Fruit fly (Drosophila melanogaster) whole organism, pupa: Measurements from ENCODE around the gene CG31213.

Experiments
- CG12605 ChIP-seq: fragments of 200-800 bp; sonication (Bioruptor generic); IDR thresholded peaks from 2 replicates; pipeline ENCODE4 v1.3.6; 2022; ENCODE audit warnings: missing biosample characterization, missing genetic modification characterization
- CG14655 ChIP-seq: fragments of 200-800 bp; sonication (Bioruptor generic); optimal IDR thresholded peaks from 3 replicates; lab custom pipeline; 2017; ENCODE audit warnings: mild to moderate bottlenecking, missing biosample characterization, missing genetic modification reagents, missing genetic modification characterization
- CG15710 ChIP-seq: fragments of 200-800 bp; sonication (Bioruptor generic); optimal IDR thresholded peaks from 2 replicates; lab custom pipeline; 2018; ENCODE audit warnings: missing biosample characterization, mild to moderate bottlenecking, missing genetic modification characterization, moderate library complexity
- CG17806 ChIP-seq: fragments of 200-800 bp; sonication (Bioruptor generic); optimal IDR thresholded peaks from 2 replicates; lab custom pipeline; 2018; ENCODE audit warnings: missing biosample characterization, mild to moderate bottlenecking, missing genetic modification characterization, moderate library complexity
- CG32121 ChIP-seq: fragments of 200-800 bp; sonication (Bioruptor generic); IDR thresholded peaks from 2 replicates; pipeline ENCODE4 v1.3.6; 2022; ENCODE audit warnings: missing biosample characterization, missing genetic modification characterization
- CG8159 ChIP-seq: fragments of 200-800 bp; sonication (Bioruptor generic); optimal IDR thresholded peaks from 3 replicates; lab custom pipeline; 2018; ENCODE audit warnings: missing biosample characterization, mild to moderate bottlenecking, missing genetic modification characterization, moderate library complexity
- CG8301 ChIP-seq: fragments of 200-800 bp; sonication (Bioruptor generic); optimal IDR thresholded peaks from 2 replicates; lab custom pipeline; 2018; ENCODE audit warnings: missing biosample characterization, mild to moderate bottlenecking, missing genetic modification characterization
- EcR ChIP-seq: fragments of 200-800 bp; sonication (Bioruptor generic); optimal IDR thresholded peaks from 3 replicates; lab custom pipeline; 2019; ENCODE audit warnings: missing biosample characterization, missing genetic modification characterization, mild to moderate bottlenecking, moderate library complexity, missing genetic modification reagents
- Snoo ChIP-seq: fragments of 200-800 bp; sonication (Bioruptor generic); optimal IDR thresholded peaks from 3 replicates; lab custom pipeline; 2017; ENCODE audit warnings: missing biosample characterization, mild to moderate bottlenecking, missing genetic modification characterization, inconsistent platforms
- gl ChIP-seq: fragments of 200-800 bp; sonication (Bioruptor generic); optimal IDR thresholded peaks from 2 replicates; lab custom pipeline; 2018; ENCODE audit warnings: missing biosample characterization, mild to moderate bottlenecking, missing genetic modification characterization

The CG31213 gene

DNA sequence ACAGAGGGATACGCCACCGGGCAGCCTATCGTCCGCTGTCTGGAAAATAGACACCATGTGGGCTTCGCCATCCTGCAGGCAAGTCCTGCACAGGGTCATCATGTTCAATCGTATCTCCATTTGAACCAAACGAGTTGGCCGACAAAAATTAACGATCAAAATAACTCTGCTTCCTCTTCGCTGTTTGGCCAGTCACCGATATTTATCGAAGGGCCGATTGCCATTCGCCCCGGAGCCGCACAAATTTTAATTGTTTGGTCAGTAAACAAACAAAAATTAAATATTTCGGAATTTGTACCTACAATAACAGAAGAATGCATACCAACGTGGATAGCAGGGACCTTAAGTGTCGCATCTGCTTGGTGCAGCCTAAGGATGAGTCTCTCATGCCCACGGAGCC is 55.1 kb downstream of the CG31213 start, which contains the start of the genes CG4424 and CG4854:
CG4424 (minus strand) TSS at position 200 of the 400 bp plus-strand sequence.
CG4854 (plus strand) TSS at position 218 of the 400 bp plus-strand sequence.
- TF ChIP-seq CG15710 (tag; lab: Kevin White, UChicago) (no peak), CG32121 (no peak), EcR (GFP tag; lab: Kevin White, UChicago) (no peak), CG12605 (GFP tag; lab: Robert Waterston, UW) (no peak), CG8159 (tag; lab: Kevin White, UChicago) (no peak), CG14655 (GFP tag; lab: Kevin White, UChicago) (no peak), CG17806 (tag; lab: Kevin White, UChicago) (no peak), CG8301 (tag; lab: Kevin White, UChicago) (no peak), gl (tag; lab: Kevin White, UChicago) (no peak), Snoo (tag; lab: Kevin White, UChicago) (no peak)
- TF ChIP-seq, all 21 proteins: peak for 0
